Worm (Caenorhabditis elegans): Measurements from ENCODE around the gene ZK355.2.

ce11 chrII:2937852-2938251, 14.1 kb downstream of the ZK355.2 start, which contains the start of gene irld-65:
- no peak for TF ChIP-seq him-1 (tag; optimal IDR thresholded peaks at IDR 0.05)
- TF ChIP-seq dao-5 (tag; optimal IDR thresholded peaks at IDR 0.05), result no peak
- TF ChIP-seq W03F9.2 (tag; optimal IDR thresholded peaks at IDR 0.05), result no peak
